Worm (Caenorhabditis elegans) whole organism, L4/young adult: ENCODE data around the gene F57G8.7.
"Not testable (repeated sequence)": the region's sequence is repeated elsewhere in the genome, so short reads cannot be mapped to it uniquely, and the experiment has no call there.

Experiments used
- dao-5 ChIP-seq: sonication (generic microtip); optimal IDR thresholded peaks from 2 replicates; lab custom pipeline; 2016; ENCODE audit warnings: missing genotype, missing genetic modification characterization, moderate library complexity, missing compliant biosample characterization
- him-1 ChIP-seq: sonication (generic microtip); optimal IDR thresholded peaks from 2 replicates; lab custom pipeline; 2016; ENCODE audit warnings: missing genotype, missing genetic modification reagents, missing genetic modification characterization, missing compliant biosample characterization

DNA sequence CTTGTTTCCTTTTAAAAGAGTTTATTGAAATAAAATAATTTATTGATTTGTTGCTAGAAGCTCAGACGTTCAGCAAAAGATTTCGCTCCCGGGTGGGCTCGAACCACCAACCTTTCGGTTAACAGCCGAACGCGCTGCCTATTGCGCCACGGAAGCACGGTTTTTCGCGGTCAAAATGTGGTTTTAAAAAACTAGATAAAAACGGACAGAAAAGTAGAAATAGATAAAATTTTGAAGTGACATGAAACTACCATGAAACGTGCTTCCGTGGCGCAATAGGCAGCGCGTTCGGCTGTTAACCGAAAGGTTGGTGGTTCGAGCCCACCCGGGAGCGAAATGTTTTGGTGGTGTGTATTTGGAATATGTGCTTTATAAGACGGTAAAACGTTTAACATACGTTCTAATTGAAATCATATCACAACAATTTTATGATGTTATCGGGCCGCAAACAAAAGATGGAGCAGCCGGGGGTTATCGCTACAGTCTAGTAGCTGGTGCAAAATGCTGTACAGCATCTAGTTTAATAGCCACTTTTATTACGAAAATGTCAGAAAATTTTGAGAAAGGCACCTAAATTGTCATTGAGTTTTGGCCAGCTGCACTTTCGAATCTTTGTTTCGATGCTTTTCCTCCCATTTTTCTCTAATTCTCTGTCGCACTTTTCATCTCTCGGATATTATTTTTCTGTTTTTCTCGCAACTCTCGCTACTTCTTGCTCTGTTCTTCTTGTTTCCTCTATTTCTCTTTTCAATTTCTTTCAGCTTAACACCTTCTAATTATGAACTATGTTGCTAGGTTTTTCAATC, 9.5 kb downstream of the F57G8.7 start, which contains the start of gene slc-9B.2:
- TF ChIP-seq him-1, dao-5 (tag; lab: Kevin White, UChicago): not testable (repeated sequence)
